Worm (Caenorhabditis elegans) whole organism, L1 larva: ENCODE data around the gene H10D18.1.

Experiments
- ceh-90 ChIP-seq: sonication (generic microtip); optimal IDR thresholded peaks from 2 replicates; lab custom pipeline; 2016; ENCODE audit warnings: missing genetic modification characterization, missing compliant biosample characterization
- egl-13 ChIP-seq: sonication (generic microtip); optimal IDR thresholded peaks from 2 replicates; lab custom pipeline; 2016; ENCODE audit warnings: missing genotype, missing genetic modification reagents, missing genetic modification characterization, missing compliant biosample characterization
- ets-5 ChIP-seq: fragments of 200-800 bp; sonication (Bioruptor generic); IDR thresholded peaks from 2 replicates; pipeline ENCODE4 v1.3.6; 2022; ENCODE audit warnings: missing genetic modification characterization, missing compliant biosample characterization

ce11 chrV:3790424-3790823 lies 24.6 kb upstream of the H10D18.1 start:
- TF ChIP-seq egl-13 (tag; lab: Kevin White, UChicago) (no peak), ceh-90 (tag; lab: Kevin White, UChicago) (no peak), ets-5 (GFP tag; lab: Robert Waterston, UW) (no peak)
